Fruit fly (Drosophila melanogaster) S2 (cell line): ENCODE measurements around the gene ND-13B.

ENCODE experiments used
- CG8478 ChIP-seq: fragments of >200 bp; optimal IDR thresholded peaks from 2 replicates; lab custom pipeline; 2018
- CTCF ChIP-seq, 2 experiments: fragments of >200 bp; optimal IDR thresholded peaks; 2 replicates each; lab custom pipeline; 2018

Gene ND-13B

dm6 chr3L:10696635-10697412 is 2.9 kb upstream of the ND-13B start, which contains the start of gene NijA:
Gene NijA, minus strand, starts transcription at chr3L:10696877.
- TF ChIP-seq CG8478 (lab: Kevin White, UChicago) (no peak), CTCF (optimal IDR thresholded peaks at IDR 0.05; lab: Kevin White, UChicago) (no peak)

dm6 chr3L:10692459-10693217 is 1.3 kb downstream of the ND-13B start, which contains the start of gene CG33493:
Gene CG33493, minus strand, starts transcription at chr3L:10693167.
- TF ChIP-seq CG8478 (lab: Kevin White, UChicago) (no peak), CTCF (optimal IDR thresholded peaks at IDR 0.05; lab: Kevin White, UChicago) (no peak)

dm6 chr3L:10690904-10691408 is 3.0 kb downstream of the ND-13B start, which contains the start of gene CG11811:
Gene CG11811, plus strand, starts transcription at chr3L:10691024.
- no peak for TF ChIP-seq CG8478 (lab: Kevin White, UChicago)
- TF ChIP-seq CTCF (optimal IDR thresholded peaks at IDR 0.05; lab: Kevin White, UChicago) = no peak

DNA sequence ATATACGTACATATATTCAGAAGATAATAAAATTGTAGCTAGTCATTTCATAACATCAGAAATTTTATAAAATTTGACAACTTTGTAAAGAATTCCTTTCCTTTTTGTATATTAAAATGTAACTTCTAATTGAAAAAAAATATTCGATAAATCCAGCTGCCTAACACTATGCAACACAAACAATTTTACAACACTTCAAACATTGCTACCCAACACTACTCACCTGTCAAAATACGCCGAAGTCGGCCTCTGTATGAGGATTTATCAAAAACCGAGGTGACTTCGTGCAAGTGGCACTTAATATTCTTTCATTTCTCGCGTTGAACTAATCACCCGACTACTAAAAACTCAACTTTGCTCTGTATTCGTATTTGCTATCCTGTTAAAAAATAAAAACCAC is 7.3 kb downstream of the ND-13B start:
- TF ChIP-seq CG8478 (lab: Kevin White, UChicago) = no peak
- no peak for TF ChIP-seq CTCF (optimal IDR thresholded peaks at IDR 0.05; lab: Kevin White, UChicago)

DNA sequence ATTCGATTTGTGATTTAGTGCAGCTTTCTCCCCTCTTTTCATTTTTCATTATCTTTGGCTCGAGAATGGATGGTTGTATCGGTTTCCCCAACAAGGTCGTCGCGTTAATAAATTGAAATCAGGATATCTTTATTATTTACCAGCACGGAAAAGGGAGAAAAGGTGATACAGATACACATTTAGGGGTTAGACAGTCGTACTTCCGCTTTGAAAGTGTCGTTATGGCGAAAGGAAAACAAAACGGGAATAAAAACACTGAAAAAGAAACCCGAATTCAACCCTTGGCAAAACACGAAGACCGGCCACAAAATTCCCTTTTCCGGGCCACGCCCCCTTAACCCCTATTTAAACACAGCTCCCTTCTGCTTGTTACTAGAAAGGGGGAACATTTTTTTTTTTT is 9.4 kb downstream of the ND-13B start:
- TF ChIP-seq CTCF (optimal IDR thresholded peaks at IDR 0.05; lab: Kevin White, UChicago) (no peak), CG8478 (lab: Kevin White, UChicago) (no peak)

DNA sequence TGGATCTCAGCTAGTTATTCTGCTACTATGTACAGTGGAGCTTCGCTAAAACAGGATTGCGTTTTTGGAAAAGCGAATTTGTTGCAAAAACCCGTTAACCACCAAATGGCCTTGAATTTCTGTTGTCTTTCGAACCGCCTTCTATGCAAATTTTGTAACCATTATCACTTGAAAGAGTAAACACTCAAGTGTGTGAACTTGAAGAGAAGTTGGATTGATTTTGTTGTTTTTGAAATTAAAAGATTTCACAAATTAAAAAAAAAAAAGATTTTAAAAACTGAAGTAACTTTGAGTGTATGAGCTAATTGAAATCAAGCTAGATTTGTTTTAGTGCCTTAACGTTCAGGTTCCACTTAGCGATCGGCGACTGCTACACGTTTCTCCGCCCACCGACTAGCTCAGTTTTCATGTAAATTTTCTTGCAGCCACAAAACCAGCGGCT is 10.0 kb downstream of the ND-13B start:
- TF ChIP-seq CTCF (optimal IDR thresholded peaks at IDR 0.05; lab: Kevin White, UChicago) = no peak
- no peak for TF ChIP-seq CG8478 (lab: Kevin White, UChicago)

dm6 chr3L:10682725-10683367 is 11.1 kb downstream of the ND-13B start:
- TF ChIP-seq CTCF (optimal IDR thresholded peaks at IDR 0.05; lab: Kevin White, UChicago) (no peak), CG8478 (lab: Kevin White, UChicago) (no peak)

DNA sequence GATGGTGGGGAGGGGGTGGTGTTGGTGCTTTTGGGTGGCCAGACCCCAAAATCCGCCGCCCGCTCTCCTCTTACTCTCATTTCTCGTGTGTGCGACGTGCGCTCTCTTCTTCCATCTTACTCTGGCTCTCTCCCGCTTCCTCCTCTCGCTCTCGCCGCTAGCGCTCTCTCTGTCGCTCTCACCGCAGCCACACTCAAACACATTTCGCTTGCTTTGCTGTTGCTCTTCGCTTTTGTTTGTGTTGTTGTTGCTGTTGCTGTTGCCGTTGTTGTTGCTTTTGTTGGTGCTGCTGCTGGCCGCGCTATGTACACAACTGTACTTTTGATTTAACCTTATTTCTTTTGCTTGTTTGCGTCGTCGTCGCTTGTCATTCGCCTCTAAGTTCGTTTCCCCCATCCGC is 12.1 kb downstream of the ND-13B start:
- TF ChIP-seq CG8478 (lab: Kevin White, UChicago) (no peak), CTCF (optimal IDR thresholded peaks at IDR 0.05; lab: Kevin White, UChicago) (no peak)

- no peak for TF ChIP-seq CTCF (optimal IDR thresholded peaks at IDR 0.05; lab: Kevin White, UChicago)
- TF ChIP-seq CG8478 (lab: Kevin White, UChicago) = no peak
Observed at dm6 chr3L:10680728-10681306, 13.1 kb downstream of the ND-13B start.

- TF ChIP-seq CTCF (optimal IDR thresholded peaks at IDR 0.05; lab: Kevin White, UChicago) (no peak), CG8478 (lab: Kevin White, UChicago) (no peak)
Observed at dm6 chr3L:10680177-10680576, 13.7 kb downstream of the ND-13B start.

- no peak for TF ChIP-seq CG8478 (lab: Kevin White, UChicago)
- TF ChIP-seq CTCF (optimal IDR thresholded peaks at IDR 0.05; lab: Kevin White, UChicago) = no peak
Observed at dm6 chr3L:10679711-10680154, 14.2 kb downstream of the ND-13B start.

DNA sequence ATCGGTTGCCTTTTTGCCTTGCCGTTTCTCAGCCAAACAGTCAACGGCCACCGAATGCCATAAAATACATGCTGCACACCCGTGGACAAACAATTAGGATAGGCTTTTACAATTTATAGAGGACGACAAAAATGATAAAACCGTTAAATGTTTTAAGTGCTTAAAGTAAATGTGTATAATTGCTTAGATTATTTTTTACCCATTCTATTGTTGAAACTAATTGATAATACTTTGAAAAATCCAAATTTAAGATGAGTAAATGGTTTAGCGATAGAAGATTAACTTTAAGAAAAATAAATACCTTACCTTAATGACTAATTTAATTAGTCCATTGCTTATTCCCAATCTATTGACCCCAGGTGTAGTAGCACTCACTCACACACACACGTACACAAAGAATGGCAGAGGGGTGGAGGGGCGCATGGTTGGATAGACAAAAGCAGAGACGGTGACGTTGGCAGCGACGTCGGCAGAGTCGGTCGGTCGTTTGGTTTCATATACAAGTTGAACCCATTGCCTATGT is 15.3 kb downstream of the ND-13B start:
- TF ChIP-seq CG8478 (lab: Kevin White, UChicago) (no peak), CTCF (optimal IDR thresholded peaks at IDR 0.05; lab: Kevin White, UChicago) (no peak)

- TF ChIP-seq CTCF (optimal IDR thresholded peaks at IDR 0.05; lab: Kevin White, UChicago) = no peak
- no peak for TF ChIP-seq CG8478 (lab: Kevin White, UChicago)
Observed at dm6 chr3L:10677816-10678215, 16.1 kb downstream of the ND-13B start.
